Worm (Caenorhabditis elegans): Measurements from ENCODE around the gene ttll-5.

DNA sequence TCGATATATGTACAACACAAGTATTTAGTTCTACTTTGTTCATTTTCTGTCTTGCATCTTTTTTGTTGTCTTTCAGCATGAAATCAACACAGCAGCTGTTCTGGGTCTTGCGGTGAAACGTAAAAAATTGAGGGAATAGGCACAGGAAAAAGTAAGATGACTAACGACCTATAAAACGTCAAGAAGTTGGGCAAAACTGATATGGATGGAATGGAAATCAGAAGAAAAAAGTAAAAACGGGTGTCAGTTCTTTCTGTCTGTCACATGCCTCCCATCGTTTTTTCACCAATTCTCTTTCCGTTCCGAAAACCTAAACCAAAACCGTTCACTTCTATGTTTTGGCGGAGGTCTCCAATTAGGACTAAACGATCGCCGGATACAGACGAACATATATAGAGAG, 7.9 kb upstream of the ttll-5 start:
- TF ChIP-seq unc-62 (GFP tag; optimal IDR thresholded peaks at IDR 0.05) (no peak), xbp-1 (tag; optimal IDR thresholded peaks at IDR 0.05) (no peak), C34B4.2 (tag; optimal IDR thresholded peaks at IDR 0.05) (no peak)

Data from whole organism, L1 larva.